Worm (Caenorhabditis elegans) whole organism, midembryonic: Measurements from ENCODE around the gene esyt-2.

Experiments used
- cog-1 ChIP-seq: sonication (generic microtip); optimal IDR thresholded peaks from 2 replicates; lab custom pipeline; 2016; ENCODE audit warnings: missing genetic modification characterization, missing compliant biosample characterization
- flt-1 ChIP-seq: fragments of 200-800 bp; sonication (Bioruptor generic); IDR thresholded peaks from 2 replicates; pipeline ENCODE4 v1.3.6; 2022; ENCODE audit warnings: missing genetic modification characterization, missing compliant biosample characterization
- med-1 ChIP-seq: sonication (generic microtip); optimal IDR thresholded peaks from 2 replicates; lab custom pipeline; 2017; ENCODE audit warnings: missing genetic modification characterization, mild to moderate bottlenecking, missing compliant biosample characterization, antibody characterized with exemption, missing genetic modification reagents; ENCODE audit not compliant: insufficient read depth
- ref-1 ChIP-seq: fragments of 200-800 bp; sonication (Bioruptor generic); conservative IDR thresholded peaks from 2 replicates; pipeline ENCODE4 v1.3.6; 2022; ENCODE audit warnings: missing genetic modification reagents, missing genetic modification characterization, missing compliant biosample characterization

- TF ChIP-seq cog-1 (tag; lab: Kevin White, UChicago) (no peak), ref-1 (GFP tag; lab: Robert Waterston, UW) (no peak), med-1 (no peak), flt-1 (GFP tag; lab: Robert Waterston, UW) (no peak)
These were observed 40.0 kb downstream of the esyt-2 start, which contains the start of gene C23G10.5 for ce11 chrIII:6190810-6191209.
